Worm (Caenorhabditis elegans) whole organism, early embryonic: Measurements from ENCODE around the gene F38E1.3.

Source experiments
- B0310.2 ChIP-seq: sonication (generic microtip); optimal IDR thresholded peaks from 2 replicates; lab custom pipeline; 2016; ENCODE audit warnings: mild to moderate bottlenecking, missing genetic modification characterization, missing compliant biosample characterization
- F13C5.2 ChIP-seq: sonication (generic microtip); optimal IDR thresholded peaks from 2 replicates; lab custom pipeline; 2017; ENCODE audit warnings: mild to moderate bottlenecking, missing genetic modification characterization, inconsistent platforms, missing compliant biosample characterization
- aly-1 ChIP-seq: sonication (generic microtip); optimal IDR thresholded peaks from 2 replicates; lab custom pipeline; 2016; ENCODE audit warnings: missing genetic modification characterization, missing compliant biosample characterization
- ama-1 ChIP-seq: fragments of 150-350 bp; optimal IDR thresholded peaks from 2 replicates; lab custom pipeline; 2014
- ceh-13 ChIP-seq: fragments of 200-800 bp; sonication (Bioruptor generic); optimal IDR thresholded peaks from 2 replicates; lab custom pipeline; 2018; ENCODE audit warnings: mild to moderate bottlenecking, missing genetic modification characterization, missing compliant biosample characterization
- ceh-36 ChIP-seq: sonication (generic microtip); optimal IDR thresholded peaks from 2 replicates; lab custom pipeline; 2016; ENCODE audit warnings: missing genetic modification characterization, inconsistent platforms, missing compliant biosample characterization
- ets-7 ChIP-seq: sonication (generic microtip); optimal IDR thresholded peaks from 2 replicates; lab custom pipeline; 2016; ENCODE audit warnings: missing genotype, missing genetic modification characterization, missing compliant biosample characterization
- flt-1 ChIP-seq: fragments of 200-800 bp; sonication (Bioruptor generic); IDR thresholded peaks from 2 replicates; pipeline ENCODE4 v1.3.6; 2022; ENCODE audit warnings: missing genetic modification characterization, missing compliant biosample characterization
- hmbx-1 ChIP-seq: sonication (generic microtip); optimal IDR thresholded peaks from 2 replicates; lab custom pipeline; 2016; ENCODE audit warnings: mild to moderate bottlenecking, missing genetic modification characterization, missing compliant biosample characterization
- hmg-4 ChIP-seq: fragments of 200-800 bp; sonication (Bioruptor generic); optimal IDR thresholded peaks from 2 replicates; lab custom pipeline; 2018; ENCODE audit warnings: mild to moderate bottlenecking, missing genetic modification characterization, missing compliant biosample characterization
- hnd-1 ChIP-seq: sonication (generic microtip); optimal IDR thresholded peaks from 2 replicates; lab custom pipeline; 2016; ENCODE audit warnings: missing genetic modification characterization, missing compliant biosample characterization
- pes-1 ChIP-seq: fragments of 200-800 bp; sonication (Bioruptor generic); IDR thresholded peaks from 2 replicates; pipeline ENCODE4 v1.3.6; 2022; ENCODE audit warnings: missing genetic modification reagents, missing genetic modification characterization, missing compliant biosample characterization
- scrt-1 ChIP-seq: fragments of 200-800 bp; sonication (Bioruptor generic); IDR thresholded peaks from 2 replicates; pipeline ENCODE4 v1.3.6; 2022; ENCODE audit warnings: missing genetic modification characterization, missing compliant biosample characterization
- sea-1 ChIP-seq: fragments of 200-800 bp; sonication (Bioruptor generic); conservative IDR thresholded peaks from 2 replicates; pipeline ENCODE4 v1.3.6; 2022; ENCODE audit warnings: missing genetic modification characterization, missing compliant biosample characterization
- tbx-11 ChIP-seq: fragments of 200-800 bp; sonication (Bioruptor generic); IDR thresholded peaks from 2 replicates; pipeline ENCODE4 v1.3.6; 2022; ENCODE audit warnings: missing genetic modification characterization, missing compliant biosample characterization
- tbx-37 ChIP-seq: fragments of 200-800 bp; sonication (Bioruptor generic); conservative IDR thresholded peaks from 2 replicates; pipeline ENCODE4 v1.3.6; 2022; ENCODE audit warnings: missing genetic modification reagents, missing genetic modification characterization, missing compliant biosample characterization
- tra-4 ChIP-seq: sonication (generic microtip); optimal IDR thresholded peaks from 2 replicates; lab custom pipeline; 2017; ENCODE audit warnings: missing genetic modification characterization, missing compliant biosample characterization

Gene F38E1.3

ce11 chrV:8409594-8409993 is 33.6 kb downstream of the F38E1.3 start:
- TF ChIP-seq pes-1 = no peak
- no peak for TF ChIP-seq tbx-11 (GFP tag; lab: Robert Waterston, UW)
- TF ChIP-seq F13C5.2 (tag; lab: Kevin White, UChicago) = no peak
- no peak for TF ChIP-seq scrt-1 (GFP tag; lab: Robert Waterston, UW)
- TF ChIP-seq hnd-1 = no peak
- no peak for TF ChIP-seq sea-1 (GFP tag; lab: Robert Waterston, UW)
- no peak for TF ChIP-seq tra-4
- no peak for TF ChIP-seq ama-1 (lab: Kevin White, UChicago)
- TF ChIP-seq tbx-37 (GFP tag; lab: Robert Waterston, UW) = no peak
- TF ChIP-seq ceh-36 = no peak
- no peak for TF ChIP-seq hmbx-1 (tag; lab: Kevin White, UChicago)
- TF ChIP-seq flt-1 (GFP tag; lab: Robert Waterston, UW) = no peak
- TF ChIP-seq ets-7 (tag; lab: Kevin White, UChicago) = no peak

ce11 chrV:8410406-8410805 is 34.5 kb downstream of the F38E1.3 start, which contains the start of gene F52E1.2:
F52E1.2 (plus strand) TSS chrV:8410595.
- TF ChIP-seq hmg-4 (GFP tag; lab: Kevin White, UChicago) (no peak), tra-4 (no peak), flt-1 (GFP tag; lab: Robert Waterston, UW) (no peak)

ce11 chrV:8413432-8414021 is 37.6 kb downstream of the F38E1.3 start, which contains the start of gene vha-18:
vha-18 (minus strand) TSS chrV:8413482.
- TF ChIP-seq ceh-36 = no peak

ce11 chrV:8414036-8414728 is 38.2 kb downstream of the F38E1.3 start, which contains the start of gene pos-1:
pos-1 (plus strand) TSS chrV:8414086.
- TF ChIP-seq tbx-11 (GFP tag; lab: Robert Waterston, UW) (no peak), hnd-1 (no peak), hmbx-1 (tag; lab: Kevin White, UChicago) (no peak), tra-4 (no peak), ama-1 (lab: Kevin White, UChicago) (no peak), hmg-4 (GFP tag; lab: Kevin White, UChicago) (no peak), ets-7 (tag; lab: Kevin White, UChicago) (no peak), B0310.2 (tag; lab: Kevin White, UChicago) (no peak), ceh-36 (no peak), aly-1 (tag; lab: Kevin White, UChicago) (no peak), ceh-13 (no peak), sea-1 (GFP tag; lab: Robert Waterston, UW) (no peak), flt-1 (GFP tag; lab: Robert Waterston, UW) (no peak), scrt-1 (GFP tag; lab: Robert Waterston, UW) (no peak), tbx-37 (GFP tag; lab: Robert Waterston, UW) (no peak), pes-1 (no peak), F13C5.2 (tag; lab: Kevin White, UChicago) (no peak)

- no peak for TF ChIP-seq scrt-1 (GFP tag; lab: Robert Waterston, UW)
- no peak for TF ChIP-seq F13C5.2 (tag; lab: Kevin White, UChicago)
- no peak for TF ChIP-seq ceh-13
- TF ChIP-seq aly-1 (tag; lab: Kevin White, UChicago) = no peak
- TF ChIP-seq pes-1 = no peak
- TF ChIP-seq hnd-1 = no peak
- TF ChIP-seq B0310.2 (tag; lab: Kevin White, UChicago) = no peak
- TF ChIP-seq flt-1 (GFP tag; lab: Robert Waterston, UW) = no peak
Observed at ce11 chrV:8415113-8415530, 39.2 kb downstream of the F38E1.3 start.

ce11 chrV:8417271-8417670 is 41.3 kb downstream of the F38E1.3 start:
- TF ChIP-seq ets-7 (tag; lab: Kevin White, UChicago) (no peak), sea-1 (GFP tag; lab: Robert Waterston, UW) (no peak), aly-1 (tag; lab: Kevin White, UChicago) (no peak), scrt-1 (GFP tag; lab: Robert Waterston, UW) (no peak), flt-1 (GFP tag; lab: Robert Waterston, UW) (no peak), hmg-4 (GFP tag; lab: Kevin White, UChicago) (no peak), hmbx-1 (tag; lab: Kevin White, UChicago) (no peak), tra-4 (no peak), F13C5.2 (tag; lab: Kevin White, UChicago) (no peak)

ce11 chrV:8424840-8425814 is 49.2 kb downstream of the F38E1.3 start:
- TF ChIP-seq tbx-11 (GFP tag; lab: Robert Waterston, UW) (no peak), scrt-1 (GFP tag; lab: Robert Waterston, UW) (no peak), pes-1 (no peak), B0310.2 (tag; lab: Kevin White, UChicago) (no peak), hmg-4 (GFP tag; lab: Kevin White, UChicago) (no peak)
